Worm (Caenorhabditis elegans): ENCODE data around the gene fbxa-190.
A peak's percentile ranks its signal among the peaks of the same experiment; 100 is the strongest.

fbxa-190 gene

DNA sequence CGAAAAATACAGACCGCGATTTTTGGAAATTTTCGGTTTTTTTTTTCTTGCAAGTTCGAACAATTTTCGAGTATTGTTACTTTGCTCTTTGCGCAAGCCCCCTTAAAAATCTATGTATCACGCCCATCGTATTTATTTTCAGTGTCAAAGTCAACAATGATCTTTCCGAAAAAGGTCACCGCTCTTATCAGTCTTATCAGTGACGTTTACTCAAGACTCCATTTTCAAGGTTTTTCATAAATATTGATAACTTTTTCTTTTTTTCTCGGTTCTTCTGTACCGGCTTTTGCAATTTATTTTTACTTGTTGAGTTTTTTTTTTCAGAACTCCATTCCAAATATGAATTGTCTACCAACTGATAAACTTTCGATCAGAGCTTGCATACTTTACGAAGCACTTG, at the start of gene fbxa-190:
Gene fbxa-190 (plus strand): TSS at position 325 of the 400 bp plus-strand sequence.
- TF ChIP-seq ama-1 (optimal IDR thresholded peaks at IDR 0.05) (no peak), isw-1 (GFP tag; IDR thresholded peaks at IDR 0.05) (no peak), alr-1 (tag; optimal IDR thresholded peaks at IDR 0.05; ENCODE audit: borderline replicate concordance) (no peak), lir-3 (tag; optimal IDR thresholded peaks at IDR 0.05; ENCODE audit: poor library complexity) (no peak), tlp-1 (tag; optimal IDR thresholded peaks at IDR 0.05) (no peak), elt-3 (tag; optimal IDR thresholded peaks at IDR 0.05) (no peak), nhr-85 (tag) (no peak), rnt-1 (tag; optimal IDR thresholded peaks at IDR 0.05) (no peak), elt-2 (tag; optimal IDR thresholded peaks at IDR 0.05) (peak; percentile 32)

DNA sequence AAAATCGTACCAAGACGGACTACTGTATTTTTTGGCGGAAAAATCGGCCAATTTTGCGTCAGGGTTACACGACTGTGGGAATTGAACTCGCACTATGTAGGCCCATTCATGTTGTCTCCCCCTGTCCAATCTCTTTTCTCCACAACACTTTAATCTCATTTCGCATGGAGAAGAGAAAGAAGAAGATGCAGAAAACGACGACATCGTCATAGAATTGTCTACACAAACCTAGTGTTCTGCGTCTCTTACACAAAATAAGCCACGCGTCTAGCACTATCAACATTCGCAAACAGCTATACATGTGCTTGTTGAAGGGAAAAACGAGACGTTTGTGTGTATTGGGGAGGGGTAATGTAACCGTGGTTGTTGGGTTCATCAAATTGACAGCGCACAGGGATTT, 48.8 kb upstream of the fbxa-190 start:
- peak; percentile 67 for TF ChIP-seq swsn-7 (tag; optimal IDR thresholded peaks at IDR 0.05)
- TF ChIP-seq snpc-4 (tag; optimal IDR thresholded peaks at IDR 0.05), result peak; percentile 59
- no peak for TF ChIP-seq ceh-90 (tag; optimal IDR thresholded peaks at IDR 0.05)
- peak; percentile 47 for TF ChIP-seq pax-3 (tag; optimal IDR thresholded peaks at IDR 0.05)
- TF ChIP-seq hlh-17 (GFP tag; optimal IDR thresholded peaks at IDR 0.05; ENCODE audit: borderline replicate concordance), result no peak
- TF ChIP-seq blmp-1 (tag; optimal IDR thresholded peaks at IDR 0.05), result peak; percentile 27
- peak; percentile 90 for TF ChIP-seq nhr-47 (tag; optimal IDR thresholded peaks at IDR 0.05)
- TF ChIP-seq C34B4.2 (tag; optimal IDR thresholded peaks at IDR 0.05), result no peak
- TF ChIP-seq ceh-82 (tag; optimal IDR thresholded peaks at IDR 0.05), result peak; percentile 67 to 91 (median 76)
- peak; percentile 64 for TF ChIP-seq lin-13 (GFP tag; optimal IDR thresholded peaks at IDR 0.05)
- peak; percentile 83 for TF ChIP-seq dsc-1 (tag; optimal IDR thresholded peaks at IDR 0.05)
- peak; percentile 38 for TF ChIP-seq unc-130 (tag; optimal IDR thresholded peaks at IDR 0.05)
- TF ChIP-seq ztf-11 (tag; optimal IDR thresholded peaks at IDR 0.05), result peak in 1 of 2 experiments; percentile 30
- peak; percentile 2 for TF ChIP-seq lin-15B (tag; optimal IDR thresholded peaks at IDR 0.05)
- peak; percentile 58 for TF ChIP-seq ceh-63 (GFP tag; optimal IDR thresholded peaks at IDR 0.05)
- no peak for TF ChIP-seq unc-98 (GFP tag; IDR thresholded peaks at IDR 0.05)
- peak; percentile 61 for TF ChIP-seq zag-1 (tag; optimal IDR thresholded peaks at IDR 0.05)
- no peak for TF ChIP-seq sptf-1 (tag; optimal IDR thresholded peaks at IDR 0.05)
- no peak for TF ChIP-seq alr-1 (tag; optimal IDR thresholded peaks at IDR 0.05; ENCODE audit: borderline replicate concordance)
- TF ChIP-seq nhr-84 (tag; optimal IDR thresholded peaks at IDR 0.05), result no peak
- peak; percentile 50 for TF ChIP-seq sox-4 (tag; optimal IDR thresholded peaks at IDR 0.05)
- TF ChIP-seq ama-1 (optimal IDR thresholded peaks at IDR 0.05), result no peak
- TF ChIP-seq egl-27 (tag; optimal IDR thresholded peaks at IDR 0.05), result no peak
- peak; percentile 71 for TF ChIP-seq nhr-90 (tag; optimal IDR thresholded peaks at IDR 0.05; ENCODE audit: poor library complexity)
- peak in 5 of 6 experiments; percentile 24 to 85 (median 70) for TF ChIP-seq elt-3 (tag; optimal IDR thresholded peaks at IDR 0.05)
- TF ChIP-seq nhr-77 (tag; optimal IDR thresholded peaks at IDR 0.05), result peak; percentile 72
- peak; percentile 52 for TF ChIP-seq vab-15 (tag; optimal IDR thresholded peaks at IDR 0.05)
- peak; percentile 97 for TF ChIP-seq fkh-10 (GFP tag; optimal IDR thresholded peaks at IDR 0.05)
- TF ChIP-seq lsy-2 (tag; optimal IDR thresholded peaks at IDR 0.05), result peak; percentile 68 to 81
- TF ChIP-seq nhr-20 (tag; optimal IDR thresholded peaks at IDR 0.05), result peak; percentile 67
- no peak for TF ChIP-seq mef-2 (tag; optimal IDR thresholded peaks at IDR 0.05)
- TF ChIP-seq elt-2 (tag; optimal IDR thresholded peaks at IDR 0.05), result no peak
- peak; percentile 82 for TF ChIP-seq nhr-85 (tag)
- no peak for TF ChIP-seq pqm-1 (tag; optimal IDR thresholded peaks at IDR 0.05)
- peak; percentile 70 for TF ChIP-seq nhr-71 (tag; optimal IDR thresholded peaks at IDR 0.05)
- TF ChIP-seq lin-35 (GFP tag; optimal IDR thresholded peaks at IDR 0.05), result peak; percentile 54 to 84
- TF ChIP-seq Y116A8C.19 (tag; optimal IDR thresholded peaks at IDR 0.05; ENCODE audit: borderline replicate concordance), result no peak
- peak; percentile 71 for TF ChIP-seq nhr-237 (tag; optimal IDR thresholded peaks at IDR 0.05)
- peak; percentile 64 for TF ChIP-seq xbp-1 (tag; optimal IDR thresholded peaks at IDR 0.05)
- TF ChIP-seq sup-37 (GFP tag; optimal IDR thresholded peaks at IDR 0.05), result no peak
- peak; percentile 36 for TF ChIP-seq lin-39 (tag; optimal IDR thresholded peaks at IDR 0.05)
- no peak for TF ChIP-seq unc-62 (GFP tag; optimal IDR thresholded peaks at IDR 0.05)
- TF ChIP-seq nhr-28 (tag; optimal IDR thresholded peaks at IDR 0.05), result no peak
- peak; percentile 60; the same call in 1 of the 2 replicates for TF ChIP-seq ceh-88 (GFP tag; IDR thresholded peaks at IDR 0.05)
- TF ChIP-seq isw-1 (GFP tag; IDR thresholded peaks at IDR 0.05), result peak; percentile 52
- TF ChIP-seq irx-1 (tag; optimal IDR thresholded peaks at IDR 0.05), result peak; percentile 73
- peak; percentile 93 for TF ChIP-seq snu-23 (GFP tag; optimal IDR thresholded peaks at IDR 0.05)

All from whole organism, L1 larva.